Worm (Caenorhabditis elegans) whole organism, midembryonic: Measurements from ENCODE around the gene F15A4.5.

Source experiments
- T22C8.4 ChIP-seq: fragments of 200-800 bp; sonication (Bioruptor generic); IDR thresholded peaks from 2 replicates; pipeline ENCODE4 v1.3.6; 2022; ENCODE audit warnings: missing genetic modification characterization, missing compliant biosample characterization
- cog-1 ChIP-seq: sonication (generic microtip); optimal IDR thresholded peaks from 2 replicates; lab custom pipeline; 2016; ENCODE audit warnings: missing genetic modification characterization, missing compliant biosample characterization
- flt-1 ChIP-seq: fragments of 200-800 bp; sonication (Bioruptor generic); IDR thresholded peaks from 2 replicates; pipeline ENCODE4 v1.3.6; 2022; ENCODE audit warnings: missing genetic modification characterization, missing compliant biosample characterization
- klf-2 ChIP-seq: fragments of 200-800 bp; sonication (Bioruptor generic); conservative IDR thresholded peaks from 2 replicates; pipeline ENCODE4 v1.3.6; 2022; ENCODE audit warnings: missing genetic modification reagents, missing genetic modification characterization, missing compliant biosample characterization
- med-1 ChIP-seq: sonication (generic microtip); optimal IDR thresholded peaks from 2 replicates; lab custom pipeline; 2017; ENCODE audit warnings: missing genetic modification characterization, mild to moderate bottlenecking, missing compliant biosample characterization, antibody characterized with exemption, missing genetic modification reagents; ENCODE audit not compliant: insufficient read depth
- ref-1 ChIP-seq: fragments of 200-800 bp; sonication (Bioruptor generic); conservative IDR thresholded peaks from 2 replicates; pipeline ENCODE4 v1.3.6; 2022; ENCODE audit warnings: missing genetic modification reagents, missing genetic modification characterization, missing compliant biosample characterization
- tab-1 ChIP-seq: fragments of 200-800 bp; sonication (Bioruptor generic); IDR thresholded peaks from 2 replicates; pipeline ENCODE4 v1.3.6; 2022; ENCODE audit warnings: missing genetic modification characterization, missing compliant biosample characterization
- ztf-23 ChIP-seq: fragments of 200-800 bp; sonication (Bioruptor generic); IDR thresholded peaks from 2 replicates; pipeline ENCODE4 v1.3.6; 2022; ENCODE audit warnings: missing genetic modification reagents, missing genetic modification characterization, missing compliant biosample characterization
- ztf-29 ChIP-seq: fragments of 200-800 bp; sonication (Bioruptor generic); IDR thresholded peaks from 2 replicates; pipeline ENCODE4 v1.3.6; 2022; ENCODE audit warnings: missing genetic modification reagents, missing genetic modification characterization, missing compliant biosample characterization

F15A4.5 gene

DNA sequence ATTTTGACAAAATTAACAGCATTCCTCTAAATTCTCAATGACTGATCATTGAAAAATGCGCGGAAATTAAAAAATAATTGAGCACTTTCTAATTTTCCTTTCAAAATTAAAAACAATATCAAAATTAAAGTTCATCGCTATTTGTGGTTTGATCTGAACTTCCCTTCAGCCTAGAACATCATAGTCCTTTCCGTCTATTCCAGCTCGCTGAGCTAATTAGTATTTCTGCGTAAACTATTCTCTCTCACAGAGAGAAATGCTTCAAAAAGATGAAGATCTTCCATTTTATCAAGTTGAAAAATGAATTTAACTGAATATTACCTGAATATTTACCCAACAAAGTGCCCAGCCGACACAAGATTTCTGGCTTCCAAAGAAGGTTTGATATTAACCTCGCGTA lies 36.0 kb upstream of the F15A4.5 start, which contains the start of gene srh-68:
Gene srh-68, plus strand, starts transcription at position 301 of the 400 bp plus-strand sequence.
- no peak for TF ChIP-seq klf-2
- TF ChIP-seq ref-1 (GFP tag; lab: Robert Waterston, UW), result no peak
- TF ChIP-seq T22C8.4, result no peak
- TF ChIP-seq cog-1 (tag; lab: Kevin White, UChicago), result no peak
- TF ChIP-seq ztf-23, result no peak
- no peak for TF ChIP-seq tab-1
- TF ChIP-seq med-1 (GFP tag; lab: Kevin White, UChicago), result no peak
- TF ChIP-seq ztf-29, result no peak
- TF ChIP-seq flt-1, result no peak

DNA sequence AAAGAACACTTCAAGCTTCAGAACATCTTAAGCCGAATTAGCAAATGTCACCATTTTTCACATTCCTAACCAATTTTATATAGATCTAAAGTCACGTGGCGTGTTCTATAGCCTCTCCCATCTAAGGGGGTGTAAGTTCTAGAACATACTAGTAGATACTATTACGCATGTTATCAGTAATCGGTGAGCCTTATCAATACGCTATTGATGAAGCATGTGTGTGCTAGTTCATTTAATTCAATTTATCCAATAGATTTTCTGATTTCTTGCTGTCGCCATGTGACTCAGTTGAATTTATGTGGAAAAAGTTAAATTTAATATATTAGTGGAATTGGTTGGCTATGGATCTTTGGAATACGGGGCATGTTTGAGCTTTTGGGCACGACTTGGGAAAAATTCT lies 35.5 kb upstream of the F15A4.5 start:
- TF ChIP-seq flt-1 (no peak), cog-1 (tag; lab: Kevin White, UChicago) (no peak), med-1 (GFP tag; lab: Kevin White, UChicago) (no peak), T22C8.4 (no peak), ztf-29 (no peak), ztf-23 (no peak), tab-1 (no peak), klf-2 (no peak), ref-1 (GFP tag; lab: Robert Waterston, UW) (no peak)

- TF ChIP-seq flt-1 (no peak), ztf-29 (no peak), ztf-23 (no peak), ref-1 (GFP tag; lab: Robert Waterston, UW) (no peak), tab-1 (no peak), klf-2 (no peak), cog-1 (tag; lab: Kevin White, UChicago) (no peak), med-1 (GFP tag; lab: Kevin White, UChicago) (no peak), T22C8.4 (no peak)
Observed at ce11 chrII:12502784-12503183, 31.7 kb upstream of the F15A4.5 start, which contains the start of gene ador-1. ador-1 (minus strand) TSS chrII:12502884.

- no peak for TF ChIP-seq klf-2
- TF ChIP-seq T22C8.4, result no peak
- TF ChIP-seq flt-1, result no peak
- no peak for TF ChIP-seq ztf-29
- no peak for TF ChIP-seq tab-1
- TF ChIP-seq ref-1 (GFP tag; lab: Robert Waterston, UW), result no peak
- no peak for TF ChIP-seq ztf-23
- TF ChIP-seq med-1 (GFP tag; lab: Kevin White, UChicago), result no peak
- no peak for TF ChIP-seq cog-1 (tag; lab: Kevin White, UChicago)
Observed at ce11 chrII:12499969-12500368, 28.9 kb upstream of the F15A4.5 start.

DNA sequence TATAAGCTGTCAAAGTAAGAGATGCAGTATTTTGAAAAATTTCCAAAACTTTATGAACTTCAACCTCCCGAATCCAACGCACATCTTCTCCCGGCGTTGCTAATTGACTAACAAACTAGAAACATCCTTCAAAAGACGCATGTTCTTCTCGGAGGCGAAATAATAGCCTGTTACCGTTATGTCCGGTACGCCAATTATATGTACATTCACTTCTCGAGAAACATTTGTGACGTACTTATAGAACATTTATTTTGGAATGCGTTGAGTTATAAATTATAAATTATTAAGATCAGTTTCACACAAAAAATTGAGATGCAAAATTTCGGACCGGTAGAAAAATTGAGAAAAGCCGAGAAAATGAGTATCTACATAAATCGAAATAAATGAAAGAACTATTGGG lies 25.9 kb upstream of the F15A4.5 start, which contains the start of gene T21B4.3:
Gene T21B4.3, minus strand, starts transcription at position 101 of the 400 bp plus-strand sequence.
- no peak for TF ChIP-seq T22C8.4
- TF ChIP-seq med-1 (GFP tag; lab: Kevin White, UChicago), result no peak
- no peak for TF ChIP-seq ref-1 (GFP tag; lab: Robert Waterston, UW)
- TF ChIP-seq ztf-23, result no peak
- TF ChIP-seq ztf-29, result no peak
- no peak for TF ChIP-seq klf-2
- no peak for TF ChIP-seq tab-1
- no peak for TF ChIP-seq flt-1
- TF ChIP-seq cog-1 (tag; lab: Kevin White, UChicago), result no peak

DNA sequence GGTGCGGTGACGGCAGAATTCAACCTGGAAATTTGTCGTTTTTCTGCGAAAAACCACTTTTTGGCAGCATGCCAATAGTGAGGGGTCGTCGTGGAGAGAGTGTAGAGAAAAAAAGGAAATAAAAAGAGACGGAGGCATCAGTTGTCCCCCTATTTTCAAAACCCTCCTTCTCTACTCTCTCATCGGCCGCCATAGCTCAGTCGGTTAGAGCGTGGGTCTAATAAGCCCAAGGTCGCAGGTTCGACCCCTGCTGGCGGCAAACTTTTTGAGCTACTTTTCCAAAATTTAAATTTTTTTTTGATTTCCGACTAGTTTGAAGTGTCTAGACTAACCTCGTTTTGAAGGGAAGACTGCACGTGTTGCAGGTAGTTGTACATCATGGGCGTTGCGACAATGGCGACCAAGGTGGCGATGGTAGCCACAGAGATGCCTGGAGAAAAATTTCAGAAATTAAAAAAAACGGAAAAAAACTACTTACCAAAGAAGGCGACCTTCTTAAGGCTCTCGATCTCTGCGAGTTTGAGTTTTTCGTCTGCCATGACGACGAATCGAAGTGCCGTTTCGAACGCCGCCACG lies 23.6 kb upstream of the F15A4.5 start, which contains the start of gene col-85:
Gene col-85, minus strand, starts transcription at position 540 of the 576 bp plus-strand sequence.
- TF ChIP-seq cog-1 (tag; lab: Kevin White, UChicago), result peak; percentile 83
- peak; percentile 88 for TF ChIP-seq ref-1 (GFP tag; lab: Robert Waterston, UW)
- TF ChIP-seq tab-1, result peak; percentile 98
- peak; percentile 98 for TF ChIP-seq klf-2
- peak; percentile 98 for TF ChIP-seq ztf-23
- TF ChIP-seq med-1 (GFP tag; lab: Kevin White, UChicago), result peak; percentile 73
- TF ChIP-seq T22C8.4, result peak; percentile 96
- peak; percentile 97 for TF ChIP-seq flt-1
- peak; percentile 100 for TF ChIP-seq ztf-29

DNA sequence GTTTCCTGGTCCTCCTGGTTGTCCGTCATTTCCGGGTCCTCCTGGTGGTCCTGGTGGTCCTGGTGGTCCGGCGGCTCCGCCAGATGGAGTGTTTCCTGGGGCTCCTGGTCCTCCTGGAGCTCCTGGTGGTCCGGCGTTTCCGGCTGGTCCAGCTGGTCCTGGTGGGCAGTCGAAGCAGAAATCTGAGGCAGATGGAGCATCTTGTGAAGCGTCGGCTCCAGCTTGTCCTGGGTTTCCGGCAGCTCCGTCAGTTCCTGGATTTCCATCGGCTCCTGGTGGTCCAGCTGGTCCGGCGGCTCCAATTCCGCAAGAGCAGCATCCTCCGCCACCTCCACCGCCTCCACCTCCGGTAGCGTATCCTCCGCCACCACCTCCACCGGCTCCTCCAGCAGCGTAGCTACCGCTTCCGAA lies 23.0 kb upstream of the F15A4.5 start:
- TF ChIP-seq flt-1, result no peak
- TF ChIP-seq T22C8.4, result no peak
- no peak for TF ChIP-seq ztf-23

ce11 chrII:12491936-12492335 lies 20.9 kb upstream of the F15A4.5 start, which contains the start of gene srz-6:
srz-6 (plus strand) TSS chrII:12492236.
- no peak for TF ChIP-seq ztf-29
- no peak for TF ChIP-seq tab-1
- no peak for TF ChIP-seq med-1 (GFP tag; lab: Kevin White, UChicago)
- no peak for TF ChIP-seq T22C8.4
- TF ChIP-seq cog-1 (tag; lab: Kevin White, UChicago), result no peak
- no peak for TF ChIP-seq ref-1 (GFP tag; lab: Robert Waterston, UW)
- no peak for TF ChIP-seq klf-2
- no peak for TF ChIP-seq ztf-23
- TF ChIP-seq flt-1, result no peak

ce11 chrII:12489903-12490302 lies 18.9 kb upstream of the F15A4.5 start, which contains the start of gene T21B4.15:
T21B4.15 (plus strand) TSS chrII:12490203.
- no peak for TF ChIP-seq med-1 (GFP tag; lab: Kevin White, UChicago)
- TF ChIP-seq ztf-29, result no peak

- TF ChIP-seq cog-1 (tag; lab: Kevin White, UChicago) (no peak), ref-1 (GFP tag; lab: Robert Waterston, UW) (no peak), med-1 (GFP tag; lab: Kevin White, UChicago) (no peak), T22C8.4 (no peak), ztf-23 (no peak), flt-1 (no peak), klf-2 (no peak), ztf-29 (no peak), tab-1 (no peak)
Observed at ce11 chrII:12488810-12489209, 17.8 kb upstream of the F15A4.5 start.

- TF ChIP-seq cog-1 (tag; lab: Kevin White, UChicago), result no peak
- TF ChIP-seq flt-1, result no peak
- no peak for TF ChIP-seq T22C8.4
- TF ChIP-seq ztf-23, result no peak
- TF ChIP-seq med-1 (GFP tag; lab: Kevin White, UChicago), result no peak
- no peak for TF ChIP-seq tab-1
- TF ChIP-seq ztf-29, result no peak
- no peak for TF ChIP-seq klf-2
- no peak for TF ChIP-seq ref-1 (GFP tag; lab: Robert Waterston, UW)
Observed at ce11 chrII:12485060-12485459, 14.0 kb upstream of the F15A4.5 start, which contains the start of gene F15A4.10. F15A4.10 (minus strand) TSS chrII:12485160.
